Worm (Caenorhabditis elegans) whole organism, L4/young adult: ENCODE data around the gene srlf-11.

Source experiments
- dao-5 ChIP-seq: sonication (generic microtip); optimal IDR thresholded peaks from 2 replicates; lab custom pipeline; 2016; ENCODE audit warnings: missing genotype, missing genetic modification characterization, moderate library complexity, missing compliant biosample characterization
- him-1 ChIP-seq: sonication (generic microtip); optimal IDR thresholded peaks from 2 replicates; lab custom pipeline; 2016; ENCODE audit warnings: missing genotype, missing genetic modification reagents, missing genetic modification characterization, missing compliant biosample characterization

DNA sequence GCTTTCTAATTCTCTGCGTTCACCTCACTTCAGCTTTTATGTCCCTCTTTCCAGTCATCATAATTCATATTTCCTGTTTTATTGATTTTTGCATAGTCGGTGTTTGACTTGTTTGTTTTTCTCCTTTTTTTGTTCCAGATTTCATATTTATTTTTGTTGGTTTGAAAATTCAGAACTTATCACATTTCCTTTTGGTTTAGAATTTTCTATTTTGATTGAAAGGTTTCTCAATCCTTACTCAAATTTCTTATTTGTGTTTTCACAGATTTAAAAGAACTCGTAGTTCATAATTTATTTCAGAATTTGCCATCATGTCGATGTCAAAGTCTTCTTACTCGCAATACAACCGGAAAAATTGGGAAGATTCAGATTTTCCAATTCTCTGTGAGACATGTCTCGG is 24.7 kb downstream of the srlf-11 start, which contains the start of gene rbm-22:
- no peak for TF ChIP-seq him-1
- TF ChIP-seq dao-5 (tag; lab: Kevin White, UChicago), result no peak
